Worm (Caenorhabditis elegans): ENCODE results near the gene arx-4.

Gene arx-4

ce11 chrIII:833711-834442 lies 28.2 kb upstream of the arx-4 start (continued):
- TF ChIP-seq nhr-25 (tag; optimal IDR thresholded peaks at IDR 0.05; ENCODE audit: borderline replicate concordance, insufficient read depth) (peak; percentile 92), ceh-32 (tag; optimal IDR thresholded peaks at IDR 0.05; ENCODE audit: poor library complexity) (no peak), nhr-10 (tag; optimal IDR thresholded peaks at IDR 0.05) (peak; percentile 88), Y48G9A.11 (GFP tag; IDR thresholded peaks at IDR 0.05) (no peak), zag-1 (tag; optimal IDR thresholded peaks at IDR 0.05) (peak; percentile 10), ceh-28 (tag; optimal IDR thresholded peaks at IDR 0.05) (peak; percentile 66), F26F4.8 (GFP tag; conservative IDR thresholded peaks at IDR 0.05) (no peak), ZK546.5 (tag; optimal IDR thresholded peaks at IDR 0.05) (peak in 1 of 2 experiments; percentile 38), lir-3 (tag; optimal IDR thresholded peaks at IDR 0.05) (no peak), madf-9 (GFP tag; conservative IDR thresholded peaks at IDR 0.05) (peak; percentile 57; the same call in 1 of the 2 replicates), spr-3 (GFP tag; optimal IDR thresholded peaks at IDR 0.05) (no peak), fos-1 (tag; optimal IDR thresholded peaks at IDR 0.05) (peak; percentile 78), attf-4 (tag; optimal IDR thresholded peaks at IDR 0.05) (peak; percentile 1), hmg-1.1 (GFP tag; IDR thresholded peaks at IDR 0.05) (peak; percentile 90), mdt-29 (GFP tag; IDR thresholded peaks at IDR 0.05) (0 out of 2 replicates have a peak, but pooled peaks have one; percentile 50), snpc-1.2 (GFP tag; IDR thresholded peaks at IDR 0.05) (no peak), ceh-62 (tag; optimal IDR thresholded peaks at IDR 0.05) (no peak), nhr-102 (tag; optimal IDR thresholded peaks at IDR 0.05) (peak; percentile 76), F10B5.3 (tag; optimal IDR thresholded peaks at IDR 0.05) (no peak), mep-1 (tag; optimal IDR thresholded peaks at IDR 0.05) (peak; percentile 97), daf-8 (GFP tag; IDR thresholded peaks at IDR 0.05) (no peak), dve-1 (tag; optimal IDR thresholded peaks at IDR 0.05; ENCODE audit: insufficient read depth) (peak; percentile 98), unc-62 (GFP tag; optimal IDR thresholded peaks at IDR 0.05 in 1 of 2) (peak; percentile 25 to 100), unc-62 (tag; optimal IDR thresholded peaks at IDR 0.05) (no peak), gei-8 (GFP tag; optimal IDR thresholded peaks at IDR 0.05) (peak; percentile 72), nhr-237 (tag; optimal IDR thresholded peaks at IDR 0.05) (no peak), pqm-1 (tag; optimal IDR thresholded peaks at IDR 0.05) (peak; percentile 35), nhr-41 (GFP tag; IDR thresholded peaks at IDR 0.05) (no peak), lin-39 (tag; optimal IDR thresholded peaks at IDR 0.05) (no peak), nhr-76 (tag; optimal IDR thresholded peaks at IDR 0.05) (peak; percentile 37), mxl-2 (GFP tag; conservative IDR thresholded peaks at IDR 0.05) (0 out of 2 replicates have a peak, but pooled peaks have one; percentile 3), lim-7 (GFP tag; IDR thresholded peaks at IDR 0.05) (no peak), cey-2 (tag; optimal IDR thresholded peaks at IDR 0.05; ENCODE audit: borderline replicate concordance, insufficient read depth) (peak; percentile 82), tra-1 (GFP tag; IDR thresholded peaks at IDR 0.05) (peak; percentile 77), daf-19 (GFP tag; conservative IDR thresholded peaks at IDR 0.05) (no peak), F44E2.7 (GFP tag; IDR thresholded peaks at IDR 0.05) (no peak), ceh-44 (GFP tag; IDR thresholded peaks at IDR 0.05) (no peak), nhr-11 (tag; optimal IDR thresholded peaks at IDR 0.05) (peak; percentile 96), dmd-8 (GFP tag; IDR thresholded peaks at IDR 0.05) (no peak), egl-43 (GFP tag; IDR thresholded peaks at IDR 0.05) (peak; percentile 78), lin-38 (GFP tag; IDR thresholded peaks at IDR 0.05) (peak; percentile 70), nhr-28 (tag; optimal IDR thresholded peaks at IDR 0.05) (peak; percentile 98), aly-2 (tag; optimal IDR thresholded peaks at IDR 0.05) (no peak), nhr-111 (GFP tag; optimal IDR thresholded peaks at IDR 0.05) (no peak), rbr-2 (tag; optimal IDR thresholded peaks at IDR 0.05) (peak; percentile 85), nhr-42 (GFP tag; IDR thresholded peaks at IDR 0.05) (peak; percentile 82), lin-29 (GFP tag; IDR thresholded peaks at IDR 0.05) (no peak), ces-1 (GFP tag; optimal IDR thresholded peaks at IDR 0.05) (no peak), dpl-1 (GFP tag; optimal IDR thresholded peaks at IDR 0.05) (peak; percentile 69), R02D3.7 (tag; optimal IDR thresholded peaks at IDR 0.05) (no peak), unc-39 (tag; optimal IDR thresholded peaks at IDR 0.05) (no peak)
